Worm (Caenorhabditis elegans): ENCODE results near the gene F35H8.12.

DNA sequence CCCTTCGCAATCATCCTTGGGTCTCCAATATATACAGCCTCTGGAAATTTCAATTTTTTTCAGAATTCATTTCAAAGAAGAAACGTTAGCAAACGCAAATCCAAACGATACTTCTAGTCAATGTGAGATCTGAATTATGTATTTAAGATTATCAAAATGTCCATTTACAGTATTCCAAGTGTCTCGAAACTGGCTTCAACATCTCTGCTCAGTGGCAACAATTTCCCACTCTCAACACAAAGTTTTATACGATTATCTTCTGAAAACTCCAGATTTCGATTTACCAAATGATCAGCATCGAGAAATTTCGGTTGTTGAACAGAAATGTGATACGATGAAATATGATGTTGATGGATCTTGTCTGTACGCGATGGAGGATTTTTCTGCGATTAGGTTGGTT is 4.9 kb downstream of the F35H8.12 start:
- TF ChIP-seq fkh-10 (GFP tag; optimal IDR thresholded peaks at IDR 0.05) = no peak
- no peak for TF ChIP-seq fos-1 (tag; optimal IDR thresholded peaks at IDR 0.05)
- no peak for TF ChIP-seq zag-1 (tag; optimal IDR thresholded peaks at IDR 0.05)
- TF ChIP-seq ceh-82 (tag; optimal IDR thresholded peaks at IDR 0.05) = no peak
